Worm (Caenorhabditis elegans): Measurements from ENCODE around the gene Y102E9.6.

DNA sequence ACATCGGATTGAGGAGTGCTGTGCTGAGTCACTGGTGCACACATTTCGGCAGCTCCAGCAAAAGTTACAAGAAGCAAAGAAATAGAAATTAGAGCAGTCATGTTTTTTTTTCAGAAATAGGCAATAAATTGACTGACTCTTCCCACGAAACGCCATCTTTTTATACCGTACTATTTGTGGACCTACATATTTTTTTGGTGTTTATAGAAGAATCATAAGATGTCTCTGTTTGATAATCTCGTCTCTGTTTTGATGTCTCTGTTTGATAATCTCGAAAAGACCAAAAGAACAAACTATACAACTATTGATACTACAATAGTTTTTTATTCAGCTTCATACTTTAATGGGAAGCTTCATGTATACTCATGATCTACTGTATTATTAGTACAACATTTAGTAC, 2.0 kb downstream of the Y102E9.6 start, which contains the start of gene Y102E9.3:
- TF ChIP-seq nhr-28 (tag; optimal IDR thresholded peaks at IDR 0.05) (no peak), nhr-84 (tag; optimal IDR thresholded peaks at IDR 0.05) (no peak), aly-2 (tag; optimal IDR thresholded peaks at IDR 0.05) (no peak), C16A3.4 (tag; optimal IDR thresholded peaks at IDR 0.05) (no peak), ces-1 (GFP tag; optimal IDR thresholded peaks at IDR 0.05) (no peak), lin-15B (tag; optimal IDR thresholded peaks at IDR 0.05) (no peak), snpc-4 (tag; optimal IDR thresholded peaks at IDR 0.05) (no peak), nhr-237 (tag; optimal IDR thresholded peaks at IDR 0.05) (no peak), blmp-1 (tag; optimal IDR thresholded peaks at IDR 0.05) (no peak), mef-2 (tag; optimal IDR thresholded peaks at IDR 0.05) (no peak), zip-4 (GFP tag; optimal IDR thresholded peaks at IDR 0.05) (no peak)
